Fruit fly (Drosophila melanogaster) S2 (cell line): ENCODE results near the gene BOD1.

Experiments
- CG8478 ChIP-seq: fragments of >200 bp; optimal IDR thresholded peaks from 2 replicates; lab custom pipeline; 2018
- CTCF ChIP-seq, 2 experiments: fragments of >200 bp; optimal IDR thresholded peaks; 2 replicates each; lab custom pipeline; 2018

DNA sequence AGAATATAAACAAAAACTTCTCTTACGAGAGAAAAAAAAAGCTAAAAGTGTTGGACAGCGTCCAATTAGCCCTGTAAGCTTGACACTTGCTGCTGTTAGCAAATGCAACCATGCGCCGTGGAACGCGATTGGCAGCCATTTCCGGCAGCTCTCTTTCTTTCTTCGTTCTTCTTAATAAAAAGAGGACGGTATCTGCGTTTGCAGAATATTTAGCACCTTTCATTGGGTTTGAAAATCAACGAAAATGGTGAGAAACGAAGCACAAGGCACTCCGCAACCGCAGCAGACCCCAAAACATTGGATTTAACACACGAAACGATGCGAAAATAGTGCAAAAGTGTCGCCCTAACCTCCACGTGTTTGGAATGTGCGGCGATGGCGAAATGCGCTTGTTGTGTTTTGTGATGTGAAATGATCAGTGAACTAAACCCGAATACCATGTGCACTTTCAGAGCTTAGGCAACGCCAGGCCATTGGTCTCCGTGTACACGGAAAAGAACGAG lies 15.3 kb upstream of the BOD1 start, which contains the start of gene RpL4:
- no peak for TF ChIP-seq CG8478 (lab: Kevin White, UChicago)
- TF ChIP-seq CTCF (optimal IDR thresholded peaks at IDR 0.05; lab: Kevin White, UChicago): no peak
